Fruit fly (Drosophila melanogaster) Kc167 (cell line): ENCODE results near the gene CG44142.

Source experiments
- Myc ChIP-seq: fragments of >200 bp; optimal IDR thresholded peaks from 2 replicates; lab custom pipeline; 2017; ENCODE audit warnings: missing external identifiers
- Sin3A ChIP-seq: fragments of >200 bp; optimal IDR thresholded peaks from 2 replicates; lab custom pipeline; 2018; ENCODE audit warnings: missing external identifiers
- h ChIP-seq: fragments of >200 bp; optimal IDR thresholded peaks from 3 replicates; lab custom pipeline; 2018; ENCODE audit warnings: missing external identifiers
- insv ChIP-seq: fragments of >200 bp; optimal IDR thresholded peaks from 3 replicates; lab custom pipeline; 2018; ENCODE audit warnings: missing external identifiers
- psq ChIP-seq: fragments of >200 bp; optimal IDR thresholded peaks from 2 replicates; lab custom pipeline; 2017; ENCODE audit warnings: missing external identifiers
- ttk ChIP-seq: sonication (Bioruptor generic); optimal IDR thresholded peaks from 2 replicates; lab custom pipeline; 2017; ENCODE audit warnings: missing external identifiers

dm6 chr3R:13313088-13313487, at the start of gene CG44142:
- TF ChIP-seq psq (lab: Kevin White, UChicago): no peak
- TF ChIP-seq h: no peak
- TF ChIP-seq ttk (lab: Kevin White, UChicago): no peak
- no peak for TF ChIP-seq Myc
- TF ChIP-seq Sin3A (lab: Kevin White, UChicago): no peak
- no peak for TF ChIP-seq insv (lab: Kevin White, UChicago)
